Worm (Caenorhabditis elegans) whole organism, young adult: ENCODE results near the gene F21C10.4.

Experiments
- B0261.1 ChIP-seq: sonication (generic microtip); optimal IDR thresholded peaks from 2 replicates; lab custom pipeline; 2016; ENCODE audit warnings: mild to moderate bottlenecking, missing genetic modification characterization, moderate library complexity, missing compliant biosample characterization
- B0336.3 ChIP-seq: fragments of 200-800 bp; sonication (Bioruptor generic); IDR thresholded peaks from 2 replicates; pipeline ENCODE4 v1.3.6; 2022; ENCODE audit warnings: missing genetic modification characterization, missing compliant biosample characterization
- F39B2.1 ChIP-seq: fragments of 200-800 bp; sonication (Bioruptor generic); IDR thresholded peaks from 2 replicates; pipeline ENCODE4 v1.3.6; 2022; ENCODE audit warnings: missing genetic modification reagents, missing genetic modification characterization, missing compliant biosample characterization
- F57A8.1 ChIP-seq: fragments of 200-800 bp; sonication (Bioruptor generic); optimal IDR thresholded peaks from 2 replicates; lab custom pipeline; 2018; ENCODE audit warnings: mild to moderate bottlenecking, missing genetic modification characterization, moderate library complexity, missing compliant biosample characterization
- K11D2.4 ChIP-seq: fragments of 200-800 bp; sonication (Bioruptor generic); IDR thresholded peaks from 2 replicates; pipeline ENCODE4 v1.3.6; 2022; ENCODE audit warnings: missing genetic modification reagents, missing genetic modification characterization, missing compliant biosample characterization
- Y53F4B.3 ChIP-seq: fragments of 200-800 bp; sonication (Bioruptor generic); IDR thresholded peaks from 2 replicates; pipeline ENCODE4 v1.3.6; 2022; ENCODE audit warnings: missing genetic modification reagents, missing genetic modification characterization, missing compliant biosample characterization
- Y56A3A.18 ChIP-seq: fragments of 200-800 bp; sonication (Bioruptor generic); IDR thresholded peaks from 2 replicates; pipeline ENCODE4 v1.3.6; 2022; ENCODE audit warnings: missing genetic modification reagents, missing genetic modification characterization, missing compliant biosample characterization
- aptf-3 ChIP-seq: fragments of 200-800 bp; sonication (Bioruptor generic); IDR thresholded peaks from 2 replicates; pipeline ENCODE4 v1.3.6; 2022; ENCODE audit warnings: missing genetic modification characterization, missing compliant biosample characterization
- atf-7 ChIP-seq: sonication (generic microtip); optimal IDR thresholded peaks from 2 replicates; lab custom pipeline; 2017; ENCODE audit warnings: mild to moderate bottlenecking, missing genetic modification characterization, missing compliant biosample characterization
- ceh-27 ChIP-seq: fragments of 200-800 bp; sonication (Bioruptor generic); optimal IDR thresholded peaks from 2 replicates; lab custom pipeline; 2018; ENCODE audit warnings: mild to moderate bottlenecking, missing genetic modification characterization, moderate library complexity, missing compliant biosample characterization
- ceh-58 ChIP-seq: fragments of 200-800 bp; sonication (Bioruptor generic); IDR thresholded peaks from 2 replicates; pipeline ENCODE4 v1.3.6; 2022; ENCODE audit warnings: missing genetic modification characterization, missing compliant biosample characterization
- dpl-1 ChIP-seq: fragments of 150-350 bp; optimal IDR thresholded peaks from 2 replicates; lab custom pipeline; 2014; ENCODE audit warnings: missing biosample characterization, missing genetic modification reagents, missing genetic modification characterization
- efl-1 ChIP-seq: fragments of 150-350 bp; optimal IDR thresholded peaks from 2 replicates; lab custom pipeline; 2014; ENCODE audit warnings: missing biosample characterization, missing genetic modification reagents, missing genetic modification characterization
- gei-17 ChIP-seq: fragments of 200-800 bp; sonication (Bioruptor generic); optimal IDR thresholded peaks from 2 replicates; lab custom pipeline; 2018; ENCODE audit warnings: mild to moderate bottlenecking, missing genetic modification characterization, missing compliant biosample characterization
- hmg-20 ChIP-seq: fragments of 200-800 bp; sonication (Bioruptor generic); IDR thresholded peaks from 2 replicates; pipeline ENCODE4 v1.3.6; 2022; ENCODE audit warnings: missing genetic modification reagents, missing genetic modification characterization, missing compliant biosample characterization
- let-607 ChIP-seq, 2 experiments: fragments of 200-800 bp in 1 of 2; sonication (Bioruptor generic) in 1 of 2; sonication (generic microtip) in 1 of 2; optimal IDR thresholded peaks; 2 replicates each; lab custom pipeline; 2016 to 2018; ENCODE audit warnings: mild to moderate bottlenecking in 2 of 2, missing compliant biosample characterization in 2 of 2, missing genetic modification characterization in 2 of 2, moderate library complexity in 2 of 2, missing genotype in 1 of 2
- lin-54 ChIP-seq: fragments of 200-800 bp; sonication (Bioruptor generic); optimal IDR thresholded peaks from 2 replicates; lab custom pipeline; 2018; ENCODE audit warnings: mild to moderate bottlenecking, missing genetic modification characterization, missing compliant biosample characterization
- lir-1 ChIP-seq: fragments of 200-800 bp; sonication (Bioruptor generic); conservative IDR thresholded peaks from 2 replicates; pipeline ENCODE4 v1.3.6; 2022; ENCODE audit warnings: missing genetic modification reagents, missing genetic modification characterization, missing compliant biosample characterization
- lsy-27 ChIP-seq: sonication (generic microtip); optimal IDR thresholded peaks from 2 replicates; lab custom pipeline; 2017; ENCODE audit warnings: missing genetic modification characterization, mild to moderate bottlenecking, missing compliant biosample characterization, antibody characterized with exemption, missing genotype, borderline replicate concordance; ENCODE audit not compliant: insufficient read depth
- madf-10 ChIP-seq: sonication (generic microtip); optimal IDR thresholded peaks from 2 replicates; lab custom pipeline; 2016; ENCODE audit warnings: mild to moderate bottlenecking, missing genetic modification characterization, missing compliant biosample characterization
- madf-6 ChIP-seq: fragments of 200-800 bp; sonication (Bioruptor generic); IDR thresholded peaks from 2 replicates; pipeline ENCODE4 v1.3.6; 2022; ENCODE audit warnings: missing genetic modification reagents, missing genetic modification characterization, missing compliant biosample characterization
- mel-28 ChIP-seq: sonication (generic microtip); optimal IDR thresholded peaks from 2 replicates; lab custom pipeline; 2016; ENCODE audit warnings: borderline replicate concordance, mild to moderate bottlenecking, missing genetic modification characterization, missing compliant biosample characterization
- nfyb-1 ChIP-seq: fragments of 200-800 bp; sonication (Bioruptor generic); IDR thresholded peaks from 2 replicates; pipeline ENCODE4 v1.3.6; 2022; ENCODE audit warnings: missing genetic modification reagents, missing genetic modification characterization, missing compliant biosample characterization
- nhr-120 ChIP-seq: fragments of 200-800 bp; sonication (Bioruptor generic); IDR thresholded peaks from 2 replicates; pipeline ENCODE4 v1.3.6; 2022; ENCODE audit warnings: missing genetic modification characterization, missing compliant biosample characterization
- nhr-27 ChIP-seq: fragments of 200-800 bp; sonication (Bioruptor generic); optimal IDR thresholded peaks from 2 replicates; lab custom pipeline; 2018; ENCODE audit warnings: mild to moderate bottlenecking, missing genetic modification characterization, moderate library complexity, missing compliant biosample characterization
- nhr-90 ChIP-seq: sonication (generic microtip); optimal IDR thresholded peaks from 2 replicates; lab custom pipeline; 2016; ENCODE audit warnings: missing genotype, mild to moderate bottlenecking, missing genetic modification characterization, missing compliant biosample characterization
- rcor-1 ChIP-seq: fragments of 200-800 bp; sonication (Bioruptor generic); IDR thresholded peaks from 2 replicates; pipeline ENCODE4 v1.3.6; 2022; ENCODE audit warnings: missing genetic modification reagents, missing genetic modification characterization, missing compliant biosample characterization
- snpc-4 ChIP-seq, 5 experiments: fragments of 150-350 bp in 1 of 5; sonication (generic microtip) in 4 of 5; optimal IDR thresholded peaks; 2 replicates each; lab custom pipeline; 2014 to 2018; ENCODE audit warnings: missing genetic modification characterization in 5 of 5, missing biosample characterization in 3 of 5, antibody characterized with exemption in 2 of 5, mild to moderate bottlenecking in 2 of 5, missing compliant biosample characterization in 2 of 5, missing genotype in 2 of 5, moderate library complexity in 2 of 5, missing genetic modification reagents in 1 of 5
- sptf-2 ChIP-seq: fragments of 200-800 bp; sonication (Bioruptor generic); optimal IDR thresholded peaks from 2 replicates; lab custom pipeline; 2018; ENCODE audit warnings: mild to moderate bottlenecking, missing genetic modification characterization, missing compliant biosample characterization
- tbx-9 ChIP-seq: sonication (generic microtip); optimal IDR thresholded peaks from 2 replicates; lab custom pipeline; 2016; ENCODE audit warnings: borderline replicate concordance, missing genetic modification characterization, inconsistent platforms, missing compliant biosample characterization
- xnd-1 ChIP-seq: sonication (generic microtip); optimal IDR thresholded peaks from 2 replicates; lab custom pipeline; 2016; ENCODE audit warnings: missing genotype, missing genetic modification reagents, missing genetic modification characterization, missing compliant biosample characterization
- ztf-25 ChIP-seq: fragments of 200-800 bp; sonication (Bioruptor generic); IDR thresholded peaks from 2 replicates; pipeline ENCODE4 v1.3.6; 2022; ENCODE audit warnings: missing genetic modification reagents, missing genetic modification characterization, missing compliant biosample characterization
- ztf-26 ChIP-seq: sonication (generic microtip); optimal IDR thresholded peaks from 2 replicates; lab custom pipeline; 2017; ENCODE audit warnings: missing genetic modification characterization, missing compliant biosample characterization

Gene F21C10.4

ce11 chrV:9152339-9152738, 25.9 kb downstream of the F21C10.4 start:
- TF ChIP-seq madf-6 (GFP tag; lab: Robert Waterston, UW) (no peak), nfyb-1 (GFP tag; lab: Robert Waterston, UW) (no peak), ceh-27 (GFP tag; lab: Kevin White, UChicago) (no peak), snpc-4 (GFP tag; optimal IDR thresholded peaks at IDR 0.05; lab: Kevin White, UChicago) (no peak), snpc-4 (tag; optimal IDR thresholded peaks at IDR 0.05; lab: Kevin White, UChicago) (no peak), ztf-25 (GFP tag; lab: Robert Waterston, UW) (no peak), dpl-1 (no peak), nhr-27 (tag; lab: Kevin White, UChicago) (no peak), B0261.1 (tag; lab: Kevin White, UChicago) (no peak), B0336.3 (no peak), Y53F4B.3 (GFP tag; lab: Robert Waterston, UW) (no peak), let-607 (tag; optimal IDR thresholded peaks at IDR 0.05; lab: Kevin White, UChicago) (no peak), madf-10 (tag; lab: Kevin White, UChicago) (no peak), efl-1 (no peak), atf-7 (tag; lab: Kevin White, UChicago) (no peak), rcor-1 (GFP tag; lab: Robert Waterston, UW) (no peak), gei-17 (GFP tag; lab: Kevin White, UChicago) (no peak), lir-1 (GFP tag; lab: Robert Waterston, UW) (no peak), aptf-3 (GFP tag; lab: Robert Waterston, UW) (no peak), F57A8.1 (GFP tag; lab: Kevin White, UChicago) (no peak)

ce11 chrV:9154772-9155171, 28.4 kb downstream of the F21C10.4 start, which contains the start of gene B0222.5:
Gene B0222.5, minus strand, starts transcription at chrV:9154872.
- TF ChIP-seq nfyb-1 (GFP tag; lab: Robert Waterston, UW), result no peak
- TF ChIP-seq lsy-27, result no peak
- no peak for TF ChIP-seq tbx-9
- no peak for TF ChIP-seq nhr-120
- TF ChIP-seq aptf-3 (GFP tag; lab: Robert Waterston, UW), result no peak
- TF ChIP-seq lin-54 (GFP tag; lab: Kevin White, UChicago), result no peak

- TF ChIP-seq mel-28 (tag; lab: Kevin White, UChicago) (no peak), efl-1 (no peak), ztf-26 (peak; percentile 5), B0336.3 (no peak)
Measured at ce11 chrV:9155616-9156015, 29.2 kb downstream of the F21C10.4 start.

- TF ChIP-seq F39B2.1, result no peak
- TF ChIP-seq K11D2.4 (GFP tag; lab: Robert Waterston, UW), result no peak
- TF ChIP-seq ceh-58 (GFP tag; lab: Robert Waterston, UW), result no peak
- no peak for TF ChIP-seq xnd-1 (tag; lab: Kevin White, UChicago)
- no peak for TF ChIP-seq madf-6 (GFP tag; lab: Robert Waterston, UW)
- TF ChIP-seq Y56A3A.18 (GFP tag; lab: Robert Waterston, UW), result no peak
- TF ChIP-seq hmg-20, result no peak
- no peak for TF ChIP-seq sptf-2
- TF ChIP-seq lin-54 (GFP tag; lab: Kevin White, UChicago), result no peak
- TF ChIP-seq B0261.1 (tag; lab: Kevin White, UChicago), result no peak
- TF ChIP-seq nhr-90 (tag; lab: Kevin White, UChicago), result no peak
Measured at ce11 chrV:9156679-9157078, 30.3 kb downstream of the F21C10.4 start, which contains the start of gene B0222.15. Gene B0222.15, minus strand, starts transcription at chrV:9156779.
